Fruit fly (Drosophila melanogaster) whole organism, embryonic: Measurements from ENCODE around the gene ewg.
A peak's percentile ranks its signal among the peaks of the same experiment; 100 is the strongest.

ENCODE experiments used
- Abd-B ChIP-seq: fragments of 200-800 bp; sonication (Bioruptor generic); optimal IDR thresholded peaks from 2 replicates; lab custom pipeline; 2018; ENCODE audit warnings: missing biosample characterization, mild to moderate bottlenecking, missing genetic modification characterization, moderate library complexity
- Awh ChIP-seq: fragments of 200-800 bp; sonication (Bioruptor generic); IDR thresholded peaks from 2 replicates; pipeline ENCODE4, ENCODE4 v1.3.6; 2022; ENCODE audit warnings: missing biosample characterization, missing genetic modification characterization
- CG10209 ChIP-seq: fragments of 200-800 bp; sonication (Bioruptor generic); optimal IDR thresholded peaks from 3 replicates; lab custom pipeline; 2017; ENCODE audit warnings: missing biosample characterization, mild to moderate bottlenecking, missing genetic modification characterization, missing genetic modification reagents
- CG10565 ChIP-seq: fragments of 200-800 bp; sonication (Bioruptor generic); optimal IDR thresholded peaks from 3 replicates; lab custom pipeline; 2016; ENCODE audit warnings: missing biosample characterization, mild to moderate bottlenecking, missing genetic modification characterization
- CG11695 ChIP-seq: fragments of 200-800 bp; sonication (Bioruptor generic); IDR thresholded peaks from 3 replicates; pipeline ENCODE4 v1.3.6; 2022; ENCODE audit warnings: missing biosample characterization, missing genetic modification characterization
- CG11723 ChIP-seq: fragments of 200-800 bp; sonication (Bioruptor generic); optimal IDR thresholded peaks from 2 replicates; lab custom pipeline; 2017; ENCODE audit warnings: missing biosample characterization, mild to moderate bottlenecking, missing genetic modification characterization
- CG12236 ChIP-seq: fragments of 200-800 bp; sonication (Bioruptor generic); optimal IDR thresholded peaks from 2 replicates; lab custom pipeline; 2016; ENCODE audit warnings: missing biosample characterization, missing genetic modification characterization
- CG1233 ChIP-seq: fragments of 200-800 bp; sonication (Bioruptor generic); optimal IDR thresholded peaks from 4 replicates; lab custom pipeline; 2018; ENCODE audit warnings: missing biosample characterization, mild to moderate bottlenecking, missing genetic modification characterization
- CG14860 ChIP-seq: fragments of 200-800 bp; sonication (Bioruptor generic); IDR thresholded peaks from 3 replicates; pipeline ENCODE4 v1.3.6; 2022; ENCODE audit warnings: missing biosample characterization, missing genetic modification characterization; ENCODE audit not compliant: partially characterized antibody
- CG14965 ChIP-seq: fragments of 200-800 bp; sonication (Bioruptor generic); optimal IDR thresholded peaks from 2 replicates; lab custom pipeline; 2016; ENCODE audit warnings: missing biosample characterization, missing genetic modification characterization, borderline replicate concordance
- CG17328 ChIP-seq: fragments of 200-800 bp; sonication (Bioruptor generic); IDR thresholded peaks from 2 replicates; pipeline ENCODE4 v1.3.6; 2022; ENCODE audit warnings: missing biosample characterization, missing genetic modification characterization
- CG17829 ChIP-seq: fragments of 200-800 bp; optimal IDR thresholded peaks from 2 replicates; lab custom pipeline; 2019; ENCODE audit warnings: missing biosample characterization, mild to moderate bottlenecking, missing genetic modification characterization, moderate library complexity
- CG18262 ChIP-seq: fragments of 200-800 bp; optimal IDR thresholded peaks from 3 replicates; lab custom pipeline; 2019; ENCODE audit warnings: missing biosample characterization, mild to moderate bottlenecking, missing genetic modification characterization, moderate library complexity
- CG30403 ChIP-seq: fragments of 200-800 bp; sonication (Bioruptor generic); optimal IDR thresholded peaks from 3 replicates; lab custom pipeline; 2016; ENCODE audit warnings: missing biosample characterization, missing genetic modification characterization
- CG3281 ChIP-seq: fragments of 200-800 bp; sonication (Bioruptor generic); optimal IDR thresholded peaks from 3 replicates; lab custom pipeline; 2017; ENCODE audit warnings: missing biosample characterization, mild to moderate bottlenecking, missing genetic modification characterization
- CG3838 ChIP-seq: fragments of 200-800 bp; sonication (Bioruptor generic); optimal IDR thresholded peaks from 3 replicates; lab custom pipeline; 2016; ENCODE audit warnings: missing biosample characterization, missing genetic modification characterization
- CG6254 ChIP-seq: fragments of 200-800 bp; sonication (Bioruptor generic); optimal IDR thresholded peaks from 3 replicates; lab custom pipeline; 2017; ENCODE audit warnings: mild to moderate bottlenecking, missing biosample characterization, missing genetic modification reagents, missing genetic modification characterization
- CG6689 ChIP-seq: fragments of 200-800 bp; sonication (Bioruptor generic); IDR thresholded peaks from 2 replicates; pipeline ENCODE4 v1.3.6; 2022; ENCODE audit warnings: missing biosample characterization, missing genetic modification characterization
- CG7745 ChIP-seq: fragments of 200-800 bp; sonication (Bioruptor generic); optimal IDR thresholded peaks from 2 replicates; lab custom pipeline; 2018; ENCODE audit warnings: missing biosample characterization, mild to moderate bottlenecking, missing genetic modification characterization, moderate library complexity
- HmgD ChIP-seq: fragments of 200-800 bp; sonication (Bioruptor generic); optimal IDR thresholded peaks from 3 replicates; lab custom pipeline; 2016; ENCODE audit warnings: missing biosample characterization, missing genetic modification characterization
- Jarid2 ChIP-seq: fragments of 200-800 bp; sonication (Bioruptor generic); optimal IDR thresholded peaks from 3 replicates; lab custom pipeline; 2017; ENCODE audit warnings: mild to moderate bottlenecking, missing biosample characterization, missing genetic modification reagents, missing genetic modification characterization
- Nf-YB ChIP-seq: fragments of 200-800 bp; sonication (Bioruptor generic); optimal IDR thresholded peaks from 3 replicates; lab custom pipeline; 2019; ENCODE audit warnings: missing biosample characterization, mild to moderate bottlenecking, missing genetic modification characterization, moderate library complexity
- Oaz ChIP-seq: fragments of 200-800 bp; sonication (Bioruptor generic); IDR thresholded peaks from 2 replicates; pipeline ENCODE4 v1.3.6; 2022; ENCODE audit warnings: missing biosample characterization, missing genetic modification characterization
- Poxn ChIP-seq: fragments of 200-800 bp; sonication (Bioruptor generic); IDR thresholded peaks from 2 replicates; pipeline ENCODE4 v1.3.6; 2022; ENCODE audit warnings: missing biosample characterization, missing genetic modification characterization
- Rfx ChIP-seq: fragments of 200-800 bp; sonication (Bioruptor generic); IDR thresholded peaks from 2 replicates; pipeline ENCODE4 v1.3.6; 2022; ENCODE audit warnings: missing biosample characterization, missing genetic modification characterization
- caup ChIP-seq: fragments of 200-800 bp; sonication (Bioruptor generic); optimal IDR thresholded peaks from 3 replicates; lab custom pipeline; 2017; ENCODE audit warnings: missing biosample characterization, mild to moderate bottlenecking, missing genetic modification characterization, moderate library complexity; ENCODE audit not compliant: severe bottlenecking
- chif ChIP-seq, 2 experiments: fragments of 200-800 bp; sonication (Bioruptor generic); optimal IDR thresholded peaks; 3 replicates each; lab custom pipeline; 2016; ENCODE audit warnings: missing biosample characterization in 2 of 2, missing genetic modification characterization in 2 of 2
- chm ChIP-seq: fragments of 200-800 bp; sonication (Bioruptor generic); IDR thresholded peaks from 2 replicates; pipeline ENCODE4 v1.3.6; 2022; ENCODE audit warnings: missing biosample characterization, missing genetic modification characterization
- corto ChIP-seq: fragments of 200-800 bp; sonication (Bioruptor generic); optimal IDR thresholded peaks from 2 replicates; lab custom pipeline; 2016; ENCODE audit warnings: missing biosample characterization, mild to moderate bottlenecking, missing genetic modification characterization, moderate library complexity
- dan ChIP-seq: fragments of 200-800 bp; sonication (Bioruptor generic); IDR thresholded peaks from 2 replicates; pipeline ENCODE4 v1.3.6; 2022; ENCODE audit warnings: missing biosample characterization, missing genetic modification characterization
- dpn ChIP-seq, 2 experiments: fragments of 200-800 bp; sonication (Bioruptor generic); optimal IDR thresholded peaks; 3 replicates each; lab custom pipeline; 2016; ENCODE audit warnings: missing biosample characterization in 2 of 2, missing genetic modification characterization in 2 of 2
- en ChIP-seq: fragments of 200-800 bp; sonication (Bioruptor generic); optimal IDR thresholded peaks from 2 replicates; lab custom pipeline; 2016; ENCODE audit warnings: missing biosample characterization, missing genetic modification characterization
- hbn ChIP-seq: fragments of 200-800 bp; sonication (Bioruptor generic); IDR thresholded peaks from 2 replicates; pipeline ENCODE4 v1.3.6; 2022; ENCODE audit warnings: missing biosample characterization, missing genetic modification characterization; ENCODE audit not compliant: partially characterized antibody
- insv ChIP-seq, 2 experiments: fragments of 200-800 bp; sonication (Bioruptor generic); optimal IDR thresholded peaks; 3 replicates each; lab custom pipeline; 2016 to 2018; ENCODE audit warnings: missing biosample characterization in 2 of 2, missing genetic modification characterization in 2 of 2
- jing ChIP-seq: fragments of 200-800 bp; sonication (Bioruptor generic); optimal IDR thresholded peaks from 2 replicates; lab custom pipeline; 2018; ENCODE audit warnings: missing biosample characterization, mild to moderate bottlenecking, missing genetic modification characterization
- kah ChIP-seq: fragments of 200-800 bp; sonication (Bioruptor generic); optimal IDR thresholded peaks from 2 replicates; lab custom pipeline; 2018; ENCODE audit warnings: missing biosample characterization, mild to moderate bottlenecking, missing genetic modification characterization
- lab ChIP-seq: fragments of 200-800 bp; sonication (Bioruptor generic); optimal IDR thresholded peaks from 3 replicates; lab custom pipeline; 2017; ENCODE audit warnings: missing biosample characterization, missing genetic modification characterization, mild to moderate bottlenecking, moderate library complexity, missing genetic modification reagents
- nmo ChIP-seq: fragments of 200-800 bp; sonication (Bioruptor generic); optimal IDR thresholded peaks from 2 replicates; lab custom pipeline; 2018; ENCODE audit warnings: missing biosample characterization, mild to moderate bottlenecking, missing genetic modification characterization, moderate library complexity
- pb ChIP-seq: fragments of 200-800 bp; sonication (Bioruptor generic); optimal IDR thresholded peaks from 3 replicates; lab custom pipeline; 2016; ENCODE audit warnings: missing biosample characterization, missing genetic modification characterization
- prd ChIP-seq, 3 experiments: fragments of >200 bp in 2 of 3; fragments of 200-800 bp in 1 of 3; sonication (Bioruptor generic) in 1 of 3; optimal IDR thresholded peaks in 2 of 3; IDR thresholded peaks in 1 of 3; 2 replicates in 2 of 3; 3 replicates in 1 of 3; pipeline versions ENCODE4 v1.3.6 to Lab custom; 2017 to 2022; ENCODE audit warnings: missing biosample characterization in 1 of 3, missing genetic modification characterization in 1 of 3
- pzg ChIP-seq: fragments of 200-800 bp; sonication (Bioruptor generic); optimal IDR thresholded peaks from 3 replicates; lab custom pipeline; 2018; ENCODE audit warnings: missing biosample characterization, mild to moderate bottlenecking, missing genetic modification characterization, moderate library complexity
- repo ChIP-seq: fragments of 200-800 bp; sonication (Bioruptor generic); optimal IDR thresholded peaks from 2 replicates; lab custom pipeline; 2016; ENCODE audit warnings: missing biosample characterization, missing genetic modification characterization
- ssp ChIP-seq: fragments of 200-800 bp; sonication (Bioruptor generic); IDR thresholded peaks from 2 replicates; pipeline ENCODE4 v1.3.6; 2022; ENCODE audit warnings: missing biosample characterization, missing genetic modification characterization
- tup ChIP-seq: fragments of 200-800 bp; sonication (Bioruptor generic); optimal IDR thresholded peaks from 2 replicates; lab custom pipeline; 2016; ENCODE audit warnings: missing biosample characterization, mild to moderate bottlenecking, missing genetic modification characterization, moderate library complexity
- usp ChIP-seq: fragments of >200 bp; optimal IDR thresholded peaks from 2 replicates; lab custom pipeline; 2017; ENCODE audit warnings: missing biosample characterization, missing genetic modification characterization
- vfl ChIP-seq: fragments of 200-800 bp; sonication (Bioruptor generic); optimal IDR thresholded peaks from 2 replicates; lab custom pipeline; 2016; ENCODE audit warnings: missing biosample characterization, missing genetic modification characterization

ewg gene

dm6 chrX:311328-311727 is 31.8 kb upstream of the ewg start (continued):
- TF ChIP-seq CG6254 (GFP tag; lab: Kevin White, UChicago) (no peak), corto (no peak), CG3281 (GFP tag; lab: Kevin White, UChicago) (peak; percentile 9), jing (no peak), CG14860 (GFP tag; lab: Robert Waterston, UW) (no peak), CG10209 (GFP tag; lab: Kevin White, UChicago) (peak; percentile 5), Nf-YB (GFP tag; lab: Kevin White, UChicago) (no peak), Oaz (no peak), pzg (no peak), repo (GFP tag; lab: Kevin White, UChicago) (no peak), HmgD (GFP tag; lab: Kevin White, UChicago) (no peak), CG18262 (tag; lab: Kevin White, UChicago) (no peak), CG14965 (GFP tag; lab: Kevin White, UChicago) (no peak), CG10565 (no peak), dpn (GFP tag; optimal IDR thresholded peaks at IDR 0.05; lab: Kevin White, UChicago) (no peak), hbn (no peak), CG6689 (GFP tag; lab: Robert Waterston, UW) (no peak), caup (peak; percentile 43), CG12236 (GFP tag; lab: Kevin White, UChicago) (no peak), CG7745 (tag; lab: Kevin White, UChicago) (no peak), CG11723 (GFP tag; lab: Kevin White, UChicago) (no peak), ssp (no peak), tup (no peak), vfl (no peak), Jarid2 (no peak), chm (GFP tag; lab: Robert Waterston, UW) (no peak), en (GFP tag; lab: Kevin White, UChicago) (no peak), CG1233 (no peak), Poxn (no peak), kah (GFP tag; lab: Kevin White, UChicago) (no peak), Abd-B (no peak), CG17328 (GFP tag; lab: Robert Waterston, UW) (no peak), CG17829 (no peak), nmo (no peak), pb (no peak), Rfx (GFP tag; lab: Robert Waterston, UW) (no peak), CG30403 (GFP tag; lab: Kevin White, UChicago) (no peak), usp (no peak), Awh (GFP tag; lab: Robert Waterston, UW) (no peak), CG11695 (GFP tag; lab: Robert Waterston, UW) (no peak), CG3838 (GFP tag; lab: Kevin White, UChicago) (no peak), dan (GFP tag; lab: Robert Waterston, UW) (no peak), insv (GFP tag; optimal IDR thresholded peaks at IDR 0.05; lab: Kevin White, UChicago) (no peak), prd (optimal IDR thresholded peaks at IDR 0.05; lab: Kevin White, UChicago) (no peak), prd (GFP tag; IDR thresholded peaks at IDR 0.05; lab: Robert Waterston, UW) (no peak), chif (GFP tag; optimal IDR thresholded peaks at IDR 0.05; lab: Kevin White, UChicago) (no peak), lab (peak; percentile 61)
